Worm (Caenorhabditis elegans): ENCODE data around the gene F36G9.3.

ce11 chrV:15943125-15943524 is 14.1 kb upstream of the F36G9.3 start, which contains the start of gene srw-53:
- TF ChIP-seq elt-1 (tag; optimal IDR thresholded peaks at IDR 0.05; ENCODE audit: borderline replicate concordance, insufficient read depth) (no peak), pha-4 (tag; optimal IDR thresholded peaks at IDR 0.05) (no peak), unc-62 (GFP tag; optimal IDR thresholded peaks at IDR 0.05) (no peak), ceh-39 (tag; optimal IDR thresholded peaks at IDR 0.05) (no peak), nhr-76 (tag; optimal IDR thresholded peaks at IDR 0.05) (no peak), nhr-28 (tag; optimal IDR thresholded peaks at IDR 0.05) (no peak), ceh-43 (GFP tag; optimal IDR thresholded peaks at IDR 0.05) (no peak)

Measured in whole organism, mixed stage, embryonic.